Fruit fly (Drosophila melanogaster) whole organism, embryonic: Measurements from ENCODE around the gene Sgsh.

Experiments
- ATbp ChIP-seq: fragments of 200-800 bp; sonication (Bioruptor generic); optimal IDR thresholded peaks from 2 replicates; lab custom pipeline; 2017; ENCODE audit warnings: missing biosample characterization, mild to moderate bottlenecking, missing genetic modification characterization, missing genetic modification reagents
- CG11085 ChIP-seq: fragments of 200-800 bp; sonication (Bioruptor generic); IDR thresholded peaks from 2 replicates; pipeline ENCODE4 v1.3.6; 2022; ENCODE audit warnings: missing biosample characterization, missing genetic modification characterization
- CG12071 ChIP-seq: fragments of 200-800 bp; sonication (Bioruptor generic); optimal IDR thresholded peaks from 3 replicates; lab custom pipeline; 2018; ENCODE audit warnings: missing biosample characterization, mild to moderate bottlenecking, missing genetic modification characterization
- CG13296 ChIP-seq: fragments of 200-800 bp; sonication (Bioruptor generic); optimal IDR thresholded peaks from 3 replicates; lab custom pipeline; 2018; ENCODE audit warnings: missing biosample characterization, mild to moderate bottlenecking, missing genetic modification characterization
- CG18619 ChIP-seq: fragments of 200-800 bp; sonication (Bioruptor generic); optimal IDR thresholded peaks from 3 replicates; lab custom pipeline; 2017; ENCODE audit warnings: missing biosample characterization, mild to moderate bottlenecking, missing genetic modification characterization
- CG30403 ChIP-seq: fragments of 200-800 bp; sonication (Bioruptor generic); optimal IDR thresholded peaks from 3 replicates; lab custom pipeline; 2016; ENCODE audit warnings: missing biosample characterization, missing genetic modification characterization
- CG34376 ChIP-seq: fragments of 200-800 bp; sonication (Bioruptor generic); optimal IDR thresholded peaks from 2 replicates; lab custom pipeline; 2018; ENCODE audit warnings: missing biosample characterization, mild to moderate bottlenecking, missing genetic modification characterization
- CG4404 ChIP-seq: fragments of 200-800 bp; sonication (Bioruptor generic); IDR thresholded peaks from 2 replicates; pipeline ENCODE4 v1.3.6; 2022; ENCODE audit warnings: missing biosample characterization, missing genetic modification characterization
- CG4820 ChIP-seq: fragments of 200-800 bp; sonication (Bioruptor generic); optimal IDR thresholded peaks from 3 replicates; lab custom pipeline; 2016; ENCODE audit warnings: missing biosample characterization, missing genetic modification characterization
- CG7357 ChIP-seq: fragments of 200-800 bp; sonication (Bioruptor generic); IDR thresholded peaks from 3 replicates; pipeline ENCODE4 v1.3.6; 2022; ENCODE audit warnings: missing biosample characterization, missing genetic modification characterization
- CG7839 ChIP-seq: fragments of 200-800 bp; sonication (Bioruptor generic); optimal IDR thresholded peaks from 3 replicates; lab custom pipeline; 2018; ENCODE audit warnings: missing biosample characterization, mild to moderate bottlenecking, missing genetic modification characterization, moderate library complexity
- CG8281 ChIP-seq: fragments of 200-800 bp; sonication (Bioruptor generic); optimal IDR thresholded peaks from 2 replicates; lab custom pipeline; 2018; ENCODE audit warnings: missing biosample characterization, mild to moderate bottlenecking, missing genetic modification characterization, moderate library complexity
- CG8388 ChIP-seq: fragments of 200-800 bp; sonication (Bioruptor generic); optimal IDR thresholded peaks from 2 replicates; lab custom pipeline; 2019; ENCODE audit warnings: missing biosample characterization, mild to moderate bottlenecking, missing genetic modification characterization, moderate library complexity
- D19B ChIP-seq: fragments of 200-800 bp; sonication (Bioruptor generic); optimal IDR thresholded peaks from 2 replicates; lab custom pipeline; 2017; ENCODE audit warnings: missing biosample characterization, mild to moderate bottlenecking, missing genetic modification characterization
- Dip2 ChIP-seq: fragments of 200-800 bp; sonication (Bioruptor generic); IDR thresholded peaks from 2 replicates; pipeline ENCODE4 v1.3.6; 2022; ENCODE audit warnings: missing biosample characterization, missing genetic modification characterization
- Gsc ChIP-seq: fragments of 200-800 bp; sonication (Bioruptor generic); IDR thresholded peaks from 2 replicates; pipeline ENCODE4 v1.3.6; 2022; ENCODE audit warnings: missing biosample characterization, missing genetic modification characterization
- Hr51 ChIP-seq, 2 experiments: fragments of 200-800 bp; sonication (Bioruptor generic); optimal IDR thresholded peaks; 2 replicates in 1 of 2; 3 replicates in 1 of 2; lab custom pipeline; 2016 to 2018; ENCODE audit warnings: missing biosample characterization in 2 of 2, missing genetic modification characterization in 2 of 2, mild to moderate bottlenecking in 1 of 2, moderate library complexity in 1 of 2
- Myb ChIP-seq: fragments of 200-800 bp; sonication (Bioruptor generic); optimal IDR thresholded peaks from 2 replicates; lab custom pipeline; 2016; ENCODE audit warnings: missing biosample characterization, missing genetic modification characterization
- kay ChIP-seq: fragments of 200-800 bp; sonication (Bioruptor generic); optimal IDR thresholded peaks from 2 replicates; lab custom pipeline; 2016; ENCODE audit warnings: missing biosample characterization, missing genetic modification characterization
- knrl ChIP-seq: fragments of 200-800 bp; sonication (Bioruptor generic); IDR thresholded peaks from 3 replicates; pipeline ENCODE4 v1.3.6; 2022; ENCODE audit warnings: missing biosample characterization, missing genetic modification characterization; ENCODE audit not compliant: partially characterized antibody
- run ChIP-seq: fragments of 200-800 bp; sonication (Bioruptor generic); optimal IDR thresholded peaks from 3 replicates; lab custom pipeline; 2018; ENCODE audit warnings: missing biosample characterization, mild to moderate bottlenecking, missing genetic modification characterization
- sd ChIP-seq: fragments of 200-800 bp; sonication (Bioruptor generic); optimal IDR thresholded peaks from 3 replicates; lab custom pipeline; 2018; ENCODE audit warnings: missing biosample characterization, mild to moderate bottlenecking, missing genetic modification characterization, moderate library complexity
- toy ChIP-seq: fragments of 200-800 bp; sonication (Bioruptor generic); IDR thresholded peaks from 2 replicates; pipeline ENCODE4 v1.3.6; 2022; ENCODE audit warnings: missing biosample characterization, missing genetic modification characterization
- zf30C ChIP-seq: fragments of 200-800 bp; sonication (Bioruptor generic); optimal IDR thresholded peaks from 3 replicates; lab custom pipeline; 2018; ENCODE audit warnings: missing biosample characterization, mild to moderate bottlenecking, missing genetic modification characterization

Sgsh gene

DNA sequence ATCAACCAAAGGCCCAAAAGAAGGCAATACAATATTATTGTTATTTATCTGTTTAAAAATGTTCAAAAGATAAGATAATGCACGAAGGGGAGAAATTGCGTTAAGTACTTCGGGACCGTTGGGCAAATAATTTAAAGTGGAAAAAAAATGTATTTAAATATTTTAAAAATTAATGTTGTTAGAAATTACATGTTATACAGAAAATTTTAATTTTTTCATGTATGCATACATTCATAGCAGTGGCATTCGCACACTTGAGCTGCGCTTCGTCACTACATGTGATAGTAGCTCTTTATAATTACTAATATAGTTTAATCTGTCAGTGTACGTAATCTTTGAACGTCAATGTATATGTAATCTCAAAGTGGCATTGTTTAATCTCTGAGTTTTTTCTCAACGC lies 17.5 kb downstream of the Sgsh start (continued):
- TF ChIP-seq CG4820 (GFP tag; lab: Kevin White, UChicago) (no peak), Gsc (GFP tag; lab: Robert Waterston, UW) (no peak), zf30C (GFP tag; lab: Kevin White, UChicago) (no peak), toy (GFP tag; lab: Robert Waterston, UW) (peak; percentile 70), CG11085 (GFP tag; lab: Robert Waterston, UW) (peak; percentile 59), CG30403 (GFP tag; lab: Kevin White, UChicago) (no peak), CG8388 (GFP tag; lab: Kevin White, UChicago) (no peak), CG18619 (GFP tag; lab: Kevin White, UChicago) (no peak), knrl (GFP tag; lab: Robert Waterston, UW) (no peak), CG13296 (GFP tag; lab: Kevin White, UChicago) (no peak), CG12071 (GFP tag; lab: Kevin White, UChicago) (no peak), CG7357 (GFP tag; lab: Robert Waterston, UW) (peak; percentile 58; the same call in 1 of the 3 replicates), CG7839 (tag; lab: Kevin White, UChicago) (no peak), Myb (GFP tag; lab: Kevin White, UChicago) (no peak), Dip2 (GFP tag; lab: Robert Waterston, UW) (no peak), D19B (peak; percentile 18), sd (tag; lab: Kevin White, UChicago) (no peak), run (tag; lab: Kevin White, UChicago) (no peak), ATbp (no peak), kay (no peak), CG34376 (no peak), CG4404 (GFP tag; lab: Robert Waterston, UW) (peak; percentile 40; the same call in 1 of the 2 replicates)

DNA sequence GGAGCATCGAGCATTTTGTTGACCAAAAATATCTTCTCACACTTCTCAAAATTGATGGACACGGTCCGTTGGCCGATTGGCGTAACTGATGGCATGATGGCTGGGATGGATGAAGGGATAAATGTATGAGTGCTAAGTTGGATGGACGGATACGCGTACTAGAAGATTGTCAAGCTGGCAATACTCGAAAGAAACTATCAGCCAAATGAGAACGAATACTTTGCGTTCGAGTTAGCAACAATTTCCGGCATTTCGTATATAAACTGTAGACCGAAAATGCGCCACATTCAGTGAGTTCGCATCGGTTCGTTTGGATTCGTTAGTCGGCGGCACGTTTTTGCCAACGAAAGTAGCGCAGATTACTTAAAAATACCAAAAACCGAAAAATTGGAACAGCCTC lies 37.5 kb downstream of the Sgsh start, which contains the start of gene CG14298:
Gene CG14298 (plus strand): TSS at position 301 of the 400 bp plus-strand sequence.
- peak; percentile 79 for TF ChIP-seq CG8281 (tag; lab: Kevin White, UChicago)
- TF ChIP-seq Hr51 (GFP tag; optimal IDR thresholded peaks at IDR 0.05; lab: Kevin White, UChicago): no peak
- TF ChIP-seq, all 482 proteins: peak for 1
